Fruit fly (Drosophila melanogaster): ENCODE data around the gene Gal.
A peak's percentile ranks its signal among the peaks of the same experiment; 100 is the strongest.

Gene Gal

dm6 chr2L:5980862-5981432 is 25.7 kb downstream of the Gal start, which contains the start of gene chic (continued):
- TF ChIP-seq twi (tag; optimal IDR thresholded peaks at IDR 0.05) (no peak), dmrt11E (tag; optimal IDR thresholded peaks at IDR 0.05) (no peak), CG5953 (GFP tag; IDR thresholded peaks at IDR 0.05) (no peak), repo (GFP tag; optimal IDR thresholded peaks at IDR 0.05) (peak; percentile 2), C15 (GFP tag; IDR thresholded peaks at IDR 0.05) (no peak), tup (GFP tag; optimal IDR thresholded peaks at IDR 0.05) (no peak), CG1602 (GFP tag; optimal IDR thresholded peaks at IDR 0.05) (no peak), Scr (GFP tag; IDR thresholded peaks at IDR 0.05; ENCODE audit: partially characterized antibody) (no peak), CG15479 (GFP tag; optimal IDR thresholded peaks at IDR 0.05) (no peak), CG7271 (tag; optimal IDR thresholded peaks at IDR 0.05) (no peak), Sox100B (GFP tag; optimal IDR thresholded peaks at IDR 0.05) (no peak), bab2 (GFP tag; optimal IDR thresholded peaks at IDR 0.05) (no peak), Abd-B (GFP tag; optimal IDR thresholded peaks at IDR 0.05) (no peak), CG2199 (GFP tag; IDR thresholded peaks at IDR 0.05) (no peak), CG4820 (GFP tag; optimal IDR thresholded peaks at IDR 0.05) (peak; percentile 5), Blimp-1 (GFP tag; optimal IDR thresholded peaks at IDR 0.05) (no peak), Usf (GFP tag; optimal IDR thresholded peaks at IDR 0.05) (no peak), her (GFP tag; optimal IDR thresholded peaks at IDR 0.05) (peak; percentile 20), Awh (GFP tag; IDR thresholded peaks at IDR 0.05) (no peak), Atf6 (GFP tag; IDR thresholded peaks at IDR 0.05) (no peak), HLH54F (GFP tag; optimal IDR thresholded peaks at IDR 0.05) (no peak), bbx (GFP tag; IDR thresholded peaks at IDR 0.05; ENCODE audit: partially characterized antibody) (no peak), rib (GFP tag; IDR thresholded peaks at IDR 0.05) (no peak), Sox102F (GFP tag; optimal IDR thresholded peaks at IDR 0.05) (no peak), CG17612 (GFP tag; IDR thresholded peaks at IDR 0.05) (no peak), sug (tag; optimal IDR thresholded peaks at IDR 0.05) (no peak), CG2129 (GFP tag; IDR thresholded peaks at IDR 0.05; ENCODE audit: partially characterized antibody) (no peak), CG14965 (GFP tag; optimal IDR thresholded peaks at IDR 0.05; ENCODE audit: borderline replicate concordance) (no peak), Ada2b (GFP tag; IDR thresholded peaks at IDR 0.05) (no peak), lmd (GFP tag; IDR thresholded peaks at IDR 0.05) (no peak), CG16813 (GFP tag; IDR thresholded peaks at IDR 0.05; ENCODE audit: partially characterized antibody) (no peak), sna (GFP tag; IDR thresholded peaks at IDR 0.05; ENCODE audit: partially characterized antibody) (no peak), CG8924 (tag; optimal IDR thresholded peaks at IDR 0.05) (no peak), CG11398 (GFP tag; optimal IDR thresholded peaks at IDR 0.05) (peak; percentile 7), CG5245 (GFP tag; optimal IDR thresholded peaks at IDR 0.05) (no peak), CG6854 (GFP tag; optimal IDR thresholded peaks at IDR 0.05) (no peak), HLHmδ (GFP tag; optimal IDR thresholded peaks at IDR 0.05) (peak; percentile 67), Gug (GFP tag; IDR thresholded peaks at IDR 0.05) (peak; percentile 18; the same call in 1 of the 4 replicates), slou (GFP tag; optimal IDR thresholded peaks at IDR 0.05) (no peak), ranshi (GFP tag; IDR thresholded peaks at IDR 0.05) (no peak), ase (GFP tag; IDR thresholded peaks at IDR 0.05) (no peak), Asciz (GFP tag; optimal IDR thresholded peaks at IDR 0.05) (peak; percentile 13), sens (GFP tag) (peak; percentile 64), lov (optimal IDR thresholded peaks at IDR 0.05) (no peak), lov (GFP tag; IDR thresholded peaks at IDR 0.05) (no peak), CG2116 (GFP tag; optimal IDR thresholded peaks at IDR 0.05) (peak; percentile 16), en (GFP tag; optimal IDR thresholded peaks at IDR 0.05) (peak; percentile 10), ewg (GFP tag; optimal IDR thresholded peaks at IDR 0.05) (no peak), aop (GFP tag; IDR thresholded peaks at IDR 0.05) (no peak), kay (GFP tag; optimal IDR thresholded peaks at IDR 0.05) (no peak), Opbp (GFP tag; IDR thresholded peaks at IDR 0.05; ENCODE audit: partially characterized antibody) (no peak)

All from whole organism, embryonic.